Fruit fly (Drosophila melanogaster) Kc167 (cell line): ENCODE data around the gene CtBP.

Experiments
- Myc ChIP-seq: fragments of >200 bp; optimal IDR thresholded peaks from 2 replicates; lab custom pipeline; 2017; ENCODE audit warnings: missing external identifiers
- Sin3A ChIP-seq: fragments of >200 bp; optimal IDR thresholded peaks from 2 replicates; lab custom pipeline; 2018; ENCODE audit warnings: missing external identifiers
- h ChIP-seq: fragments of >200 bp; optimal IDR thresholded peaks from 3 replicates; lab custom pipeline; 2018; ENCODE audit warnings: missing external identifiers
- psq ChIP-seq: fragments of >200 bp; optimal IDR thresholded peaks from 2 replicates; lab custom pipeline; 2017; ENCODE audit warnings: missing external identifiers
- ttk ChIP-seq: sonication (Bioruptor generic); optimal IDR thresholded peaks from 2 replicates; lab custom pipeline; 2017; ENCODE audit warnings: missing external identifiers

DNA sequence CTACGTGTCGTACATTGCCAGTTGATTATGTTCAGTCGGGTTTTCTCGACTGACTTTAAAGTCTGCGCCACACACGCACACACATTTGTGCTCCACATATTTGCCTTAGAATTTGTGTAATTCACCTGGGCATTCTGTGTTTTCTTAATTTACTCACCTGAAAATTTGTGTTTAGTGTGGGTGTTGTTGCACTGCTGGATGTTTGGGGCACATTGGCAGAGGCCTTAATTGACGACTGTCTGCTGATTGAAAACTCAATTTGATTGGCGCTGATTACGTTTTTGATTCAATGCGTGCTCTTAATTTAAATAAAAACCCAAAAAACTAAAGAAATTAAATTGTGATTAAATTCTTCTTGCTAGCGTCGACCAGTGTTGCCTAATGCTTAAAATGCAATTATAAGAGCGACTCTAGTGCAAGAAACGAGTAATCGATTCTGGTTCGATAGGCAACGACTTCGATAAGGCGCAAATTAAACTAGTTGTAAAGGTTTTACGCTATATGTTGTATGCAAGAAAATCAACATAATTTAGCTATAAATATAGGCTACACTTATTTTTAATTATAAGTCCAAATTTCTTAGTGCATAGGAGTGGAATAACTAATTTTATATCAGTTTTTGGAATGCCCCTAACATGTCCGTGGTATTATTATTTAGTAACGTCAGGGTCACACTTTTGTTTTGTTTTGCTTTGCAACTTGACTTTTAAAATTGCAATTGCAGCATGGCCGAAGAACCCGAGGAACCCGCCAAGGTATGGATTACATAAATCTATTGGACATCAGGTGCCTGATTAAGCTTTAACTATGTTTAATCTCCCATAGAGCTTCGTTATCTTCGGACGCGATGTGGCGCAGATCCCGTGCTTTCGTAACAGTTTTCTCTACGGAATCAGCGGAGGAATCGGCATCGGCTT lies 19.1 kb downstream of the CtBP start, which contains the start of the genes CG46281 and CG46280:
- TF ChIP-seq h (lab: Kevin White, UChicago) (no peak), Sin3A (lab: Kevin White, UChicago) (no peak), psq (no peak), ttk (lab: Kevin White, UChicago) (no peak), Myc (lab: Kevin White, UChicago) (no peak)
